Fruit fly (Drosophila melanogaster): ENCODE data around the gene CG7824.

The CG7824 gene

DNA sequence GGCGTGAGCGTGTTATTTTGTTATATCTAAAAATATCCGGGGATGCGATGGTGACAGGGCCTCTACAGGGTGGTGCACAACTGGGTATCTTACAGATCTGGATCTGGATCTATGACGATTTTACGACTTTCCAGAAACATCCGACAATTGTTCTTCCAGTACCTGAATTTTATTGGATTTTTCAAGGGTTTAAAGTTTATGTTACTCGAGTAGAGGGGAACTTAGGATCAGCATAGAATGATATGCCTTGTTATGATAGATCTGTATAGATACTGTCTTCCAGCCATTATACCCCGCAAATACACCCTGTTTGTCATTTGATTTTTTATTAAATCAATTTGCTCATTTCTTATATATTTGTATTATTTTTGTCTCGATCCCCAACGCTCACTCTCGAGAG, 35.7 kb upstream of the CG7824 start (continued):
- TF ChIP-seq Deaf1 (tag; optimal IDR thresholded peaks at IDR 0.05) (peak; percentile 33), Blimp-1 (GFP tag; optimal IDR thresholded peaks at IDR 0.05) (peak; percentile 36), CG18011 (GFP tag; optimal IDR thresholded peaks at IDR 0.05) (no peak), slou (GFP tag; optimal IDR thresholded peaks at IDR 0.05) (peak; percentile 24), NK7.1 (GFP tag; optimal IDR thresholded peaks at IDR 0.05) (peak; percentile 19), CG12744 (GFP tag; optimal IDR thresholded peaks at IDR 0.05) (no peak), al (GFP tag; IDR thresholded peaks at IDR 0.05) (peak; percentile 76), Hr78 (GFP tag; optimal IDR thresholded peaks at IDR 0.05) (no peak), Rx (GFP tag; IDR thresholded peaks at IDR 0.05) (no peak), sisA (GFP tag; IDR thresholded peaks at IDR 0.05) (peak; percentile 47), seq (GFP tag; IDR thresholded peaks at IDR 0.05) (peak; percentile 57; the same call in 1 of the 2 replicates), cg (GFP tag; optimal IDR thresholded peaks at IDR 0.05) (no peak), Dek (tag; optimal IDR thresholded peaks at IDR 0.05) (peak; percentile 57), Xrp1 (GFP tag; IDR thresholded peaks at IDR 0.05) (peak; percentile 40; the same call in 1 of the 2 replicates), ewg (GFP tag; optimal IDR thresholded peaks at IDR 0.05) (no peak), maf-S (GFP tag; optimal IDR thresholded peaks at IDR 0.05) (peak; percentile 18), Ssrp (tag; optimal IDR thresholded peaks at IDR 0.05) (peak; percentile 36), slbo (GFP tag; IDR thresholded peaks at IDR 0.05) (peak; percentile 73), row (GFP tag; IDR thresholded peaks at IDR 0.05) (peak; percentile 59), Jarid2 (GFP tag; optimal IDR thresholded peaks at IDR 0.05) (no peak), Fer1 (GFP tag; optimal IDR thresholded peaks at IDR 0.05) (peak; percentile 66), CG31224 (GFP tag; IDR thresholded peaks at IDR 0.05) (peak; percentile 59; the same call in 1 of the 2 replicates), bab2 (GFP tag; optimal IDR thresholded peaks at IDR 0.05) (peak; percentile 21), tap (tag; optimal IDR thresholded peaks at IDR 0.05) (peak; percentile 61), CG9727 (GFP tag; optimal IDR thresholded peaks at IDR 0.05) (peak; percentile 34), unc-4 (GFP tag; IDR thresholded peaks at IDR 0.05; ENCODE audit: partially characterized antibody) (no peak), rib (GFP tag; IDR thresholded peaks at IDR 0.05) (no peak), btn (GFP tag; optimal IDR thresholded peaks at IDR 0.05) (no peak), CG6254 (GFP tag; optimal IDR thresholded peaks at IDR 0.05) (peak; percentile 48), Hr39 (optimal IDR thresholded peaks at IDR 0.05) (no peak), CG14965 (GFP tag; optimal IDR thresholded peaks at IDR 0.05; ENCODE audit: borderline replicate concordance) (no peak), zen2 (GFP tag; IDR thresholded peaks at IDR 0.05; ENCODE audit: partially characterized antibody) (no peak), CG11695 (GFP tag; IDR thresholded peaks at IDR 0.05) (peak; percentile 73), CG31388 (GFP tag; optimal IDR thresholded peaks at IDR 0.05) (peak; percentile 18), bowl (GFP tag; IDR thresholded peaks at IDR 0.05) (no peak), HLHmδ (GFP tag; optimal IDR thresholded peaks at IDR 0.05) (no peak), CG2202 (tag; optimal IDR thresholded peaks at IDR 0.05) (no peak), CG6654 (GFP tag; optimal IDR thresholded peaks at IDR 0.05) (no peak), gro (GFP tag; optimal IDR thresholded peaks at IDR 0.05) (peak; percentile 38), HmgD (GFP tag; optimal IDR thresholded peaks at IDR 0.05) (no peak), Sry-δ (GFP tag; optimal IDR thresholded peaks at IDR 0.05) (no peak), HLH3B (GFP tag; IDR thresholded peaks at IDR 0.05) (peak; percentile 67), CG33213 (GFP tag; optimal IDR thresholded peaks at IDR 0.05) (peak; percentile 11), CG30020 (tag; optimal IDR thresholded peaks at IDR 0.05) (no peak), CG12155 (GFP tag; optimal IDR thresholded peaks at IDR 0.05) (peak; percentile 29), CG4424 (GFP tag; optimal IDR thresholded peaks at IDR 0.05) (peak; percentile 52), CG4854 (GFP tag; optimal IDR thresholded peaks at IDR 0.05) (peak; percentile 19), CG14441 (GFP tag; IDR thresholded peaks at IDR 0.05) (peak; percentile 74), gem (tag; optimal IDR thresholded peaks at IDR 0.05) (peak; percentile 78), ERR (GFP tag; optimal IDR thresholded peaks at IDR 0.05) (no peak), Hey (tag; optimal IDR thresholded peaks at IDR 0.05) (no peak), CG6272 (GFP tag; IDR thresholded peaks at IDR 0.05) (no peak)
